Worm (Caenorhabditis elegans): Measurements from ENCODE around the gene C01B10.44.

C01B10.44 gene

ce11 chrIV:6645867-6646655, 22.6 kb downstream of the C01B10.44 start, which contains the start of gene hil-7 (continued):
- TF ChIP-seq lin-35 (GFP tag; optimal IDR thresholded peaks at IDR 0.05), result peak; percentile 68 to 73
- peak; percentile 1 for TF ChIP-seq fos-1 (tag; optimal IDR thresholded peaks at IDR 0.05)

ce11 chrIV:6646905-6647304, 23.4 kb downstream of the C01B10.44 start:
- TF ChIP-seq nhr-20 (tag; optimal IDR thresholded peaks at IDR 0.05) (no peak), vab-15 (tag; optimal IDR thresholded peaks at IDR 0.05) (no peak), blmp-1 (tag; optimal IDR thresholded peaks at IDR 0.05) (peak; percentile 3), pag-3 (tag; optimal IDR thresholded peaks at IDR 0.05; ENCODE audit: borderline replicate concordance, insufficient read depth) (no peak)

- TF ChIP-seq ztf-11 (tag; optimal IDR thresholded peaks at IDR 0.05) (peak in 1 of 2 experiments; percentile 43), sup-37 (GFP tag; optimal IDR thresholded peaks at IDR 0.05) (no peak), tbx-2 (tag; optimal IDR thresholded peaks at IDR 0.05) (peak; percentile 14), rnt-1 (tag; optimal IDR thresholded peaks at IDR 0.05) (peak; percentile 15), ets-5 (GFP tag; IDR thresholded peaks at IDR 0.05) (no peak), efl-1 (optimal IDR thresholded peaks at IDR 0.05) (no peak), efl-1 (GFP tag; optimal IDR thresholded peaks at IDR 0.05 in 1 of 2) (peak in 1 of 2 experiments; percentile 54), lin-14 (GFP tag; optimal IDR thresholded peaks at IDR 0.05) (peak; percentile 73)
Measured at ce11 chrIV:6648625-6649024, 25.1 kb downstream of the C01B10.44 start.

- TF ChIP-seq nhr-85 (tag) (no peak), lin-14 (GFP tag; optimal IDR thresholded peaks at IDR 0.05) (peak; percentile 52), pag-3 (tag; optimal IDR thresholded peaks at IDR 0.05; ENCODE audit: borderline replicate concordance, insufficient read depth) (peak; percentile 64), elt-3 (tag; optimal IDR thresholded peaks at IDR 0.05) (peak in 4 of 6 experiments; percentile 73 to 89 (median 84)), nhr-20 (tag; optimal IDR thresholded peaks at IDR 0.05) (peak; percentile 2), sup-37 (GFP tag; optimal IDR thresholded peaks at IDR 0.05) (no peak), blmp-1 (tag; optimal IDR thresholded peaks at IDR 0.05) (peak; percentile 87), efl-1 (optimal IDR thresholded peaks at IDR 0.05) (no peak), efl-1 (GFP tag; optimal IDR thresholded peaks at IDR 0.05 in 1 of 2) (peak in 1 of 2 experiments; percentile 77), sptf-1 (tag; optimal IDR thresholded peaks at IDR 0.05) (no peak), nhr-84 (tag; optimal IDR thresholded peaks at IDR 0.05) (no peak)
Measured at ce11 chrIV:6652479-6653022, 29.1 kb downstream of the C01B10.44 start.

- no peak for TF ChIP-seq ceh-90 (tag; optimal IDR thresholded peaks at IDR 0.05)
- no peak for TF ChIP-seq lir-3 (tag; optimal IDR thresholded peaks at IDR 0.05; ENCODE audit: poor library complexity)
- peak; percentile 3 for TF ChIP-seq pag-3 (tag; optimal IDR thresholded peaks at IDR 0.05; ENCODE audit: borderline replicate concordance, insufficient read depth)
- no peak for TF ChIP-seq hlh-4 (tag; optimal IDR thresholded peaks at IDR 0.05)
- TF ChIP-seq isw-1 (GFP tag; IDR thresholded peaks at IDR 0.05), result no peak
- peak; percentile 64 for TF ChIP-seq lin-14 (GFP tag; optimal IDR thresholded peaks at IDR 0.05)
- TF ChIP-seq ztf-4 (tag; optimal IDR thresholded peaks at IDR 0.05), result peak; percentile 15
- peak; percentile 28 for TF ChIP-seq mep-1 (tag; optimal IDR thresholded peaks at IDR 0.05)
- 0 out of 2 replicates have a peak, but pooled peaks have one; percentile 23 for TF ChIP-seq grh-1 (GFP tag; IDR thresholded peaks at IDR 0.05)
- TF ChIP-seq nhr-85 (tag), result peak; percentile 84
- no peak for TF ChIP-seq nhr-84 (tag; optimal IDR thresholded peaks at IDR 0.05)
- peak in 1 of 2 experiments; percentile 35 for TF ChIP-seq lin-35 (GFP tag; optimal IDR thresholded peaks at IDR 0.05)
- peak; percentile 81 for TF ChIP-seq blmp-1 (tag; optimal IDR thresholded peaks at IDR 0.05)
- peak in 1 of 6 experiments; percentile 42 for TF ChIP-seq elt-3 (tag; optimal IDR thresholded peaks at IDR 0.05)
Measured at ce11 chrIV:6653663-6654201, 30.2 kb downstream of the C01B10.44 start.

- no peak for TF ChIP-seq ama-1 (optimal IDR thresholded peaks at IDR 0.05)
- TF ChIP-seq C04F5.9 (tag; optimal IDR thresholded peaks at IDR 0.05), result no peak
- TF ChIP-seq fkh-10 (GFP tag; optimal IDR thresholded peaks at IDR 0.05), result no peak
- no peak for TF ChIP-seq ceh-8 (GFP tag; optimal IDR thresholded peaks at IDR 0.05)
- no peak for TF ChIP-seq hlh-17 (GFP tag; optimal IDR thresholded peaks at IDR 0.05; ENCODE audit: borderline replicate concordance)
- no peak for TF ChIP-seq mab-9 (GFP tag; IDR thresholded peaks at IDR 0.05)
- no peak for TF ChIP-seq aha-1 (tag; optimal IDR thresholded peaks at IDR 0.05)
- no peak for TF ChIP-seq nhr-47 (tag; optimal IDR thresholded peaks at IDR 0.05)
- TF ChIP-seq zip-4 (GFP tag; optimal IDR thresholded peaks at IDR 0.05), result no peak
- no peak for TF ChIP-seq pag-3 (tag; optimal IDR thresholded peaks at IDR 0.05; ENCODE audit: borderline replicate concordance, insufficient read depth)
- TF ChIP-seq jun-1 (tag; optimal IDR thresholded peaks at IDR 0.05), result no peak
- no peak for TF ChIP-seq rnt-1 (tag; optimal IDR thresholded peaks at IDR 0.05)
- no peak for TF ChIP-seq tlp-1 (tag; optimal IDR thresholded peaks at IDR 0.05)
- TF ChIP-seq Y116A8C.19 (tag; optimal IDR thresholded peaks at IDR 0.05; ENCODE audit: borderline replicate concordance), result no peak
- peak in 3 of 6 experiments; percentile 1 to 63 (median 28) for TF ChIP-seq elt-3 (tag; optimal IDR thresholded peaks at IDR 0.05)
- no peak for TF ChIP-seq vab-15 (tag; optimal IDR thresholded peaks at IDR 0.05)
- no peak for TF ChIP-seq aly-2 (tag; optimal IDR thresholded peaks at IDR 0.05)
Measured at ce11 chrIV:6655747-6656146, 32.3 kb downstream of the C01B10.44 start.
